Fruit fly (Drosophila melanogaster) whole organism, embryonic: ENCODE results near the gene CG13062.

ENCODE experiments used
- Atf3 ChIP-seq: fragments of 200-800 bp; sonication (Bioruptor generic); optimal IDR thresholded peaks from 3 replicates; lab custom pipeline; 2016; ENCODE audit warnings: missing biosample characterization, missing genetic modification characterization
- Bgb ChIP-seq: fragments of 200-800 bp; sonication (Bioruptor generic); IDR thresholded peaks from 2 replicates; pipeline ENCODE4 v1.3.6; 2022; ENCODE audit warnings: missing biosample characterization, missing genetic modification characterization; ENCODE audit not compliant: partially characterized antibody
- CG1024 ChIP-seq: fragments of 200-800 bp; sonication (Bioruptor generic); IDR thresholded peaks from 2 replicates; pipeline ENCODE4 v1.3.6; 2022; ENCODE audit warnings: missing biosample characterization, missing genetic modification characterization
- CG11504 ChIP-seq: fragments of 200-800 bp; sonication (Bioruptor generic); optimal IDR thresholded peaks from 3 replicates; lab custom pipeline; 2019; ENCODE audit warnings: missing biosample characterization, mild to moderate bottlenecking, missing genetic modification characterization, moderate library complexity
- CG11723 ChIP-seq: fragments of 200-800 bp; sonication (Bioruptor generic); optimal IDR thresholded peaks from 2 replicates; lab custom pipeline; 2017; ENCODE audit warnings: missing biosample characterization, mild to moderate bottlenecking, missing genetic modification characterization
- CG12071 ChIP-seq: fragments of 200-800 bp; sonication (Bioruptor generic); optimal IDR thresholded peaks from 3 replicates; lab custom pipeline; 2018; ENCODE audit warnings: missing biosample characterization, mild to moderate bottlenecking, missing genetic modification characterization
- CG12299 ChIP-seq: fragments of 200-800 bp; sonication (Bioruptor generic); optimal IDR thresholded peaks from 2 replicates; lab custom pipeline; 2018; ENCODE audit warnings: missing biosample characterization, mild to moderate bottlenecking, missing genetic modification characterization
- CG12659 ChIP-seq: fragments of 200-800 bp; sonication (Bioruptor generic); optimal IDR thresholded peaks from 3 replicates; lab custom pipeline; 2017; ENCODE audit warnings: mild to moderate bottlenecking, missing biosample characterization, missing genetic modification reagents, missing genetic modification characterization
- CG13123 ChIP-seq: fragments of 200-800 bp; sonication (Bioruptor generic); optimal IDR thresholded peaks from 2 replicates; lab custom pipeline; 2016; ENCODE audit warnings: missing biosample characterization, missing genetic modification characterization
- CG13775 ChIP-seq: fragments of 200-800 bp; sonication (Bioruptor generic); optimal IDR thresholded peaks from 3 replicates; lab custom pipeline; 2017; ENCODE audit warnings: missing biosample characterization, mild to moderate bottlenecking, missing genetic modification characterization
- CG15601 ChIP-seq: fragments of 200-800 bp; sonication (Bioruptor generic); optimal IDR thresholded peaks from 3 replicates; lab custom pipeline; 2019; ENCODE audit warnings: missing biosample characterization, mild to moderate bottlenecking, missing genetic modification characterization, moderate library complexity
- CG15696 ChIP-seq: fragments of 200-800 bp; sonication (Bioruptor generic); optimal IDR thresholded peaks from 2 replicates; lab custom pipeline; 2019; ENCODE audit warnings: missing biosample characterization, mild to moderate bottlenecking, missing genetic modification characterization, moderate library complexity
- CG17912 ChIP-seq: fragments of 200-800 bp; sonication (Bioruptor generic); optimal IDR thresholded peaks from 2 replicates; lab custom pipeline; 2018; ENCODE audit warnings: missing biosample characterization, mild to moderate bottlenecking, missing genetic modification characterization
- CG2120 ChIP-seq: fragments of 200-800 bp; sonication (Bioruptor generic); optimal IDR thresholded peaks from 3 replicates; lab custom pipeline; 2016; ENCODE audit warnings: missing biosample characterization, missing genetic modification characterization
- CG3281 ChIP-seq: fragments of 200-800 bp; sonication (Bioruptor generic); optimal IDR thresholded peaks from 3 replicates; lab custom pipeline; 2017; ENCODE audit warnings: missing biosample characterization, mild to moderate bottlenecking, missing genetic modification characterization
- CG33213 ChIP-seq: fragments of 200-800 bp; sonication (Bioruptor generic); optimal IDR thresholded peaks from 3 replicates; lab custom pipeline; 2016; ENCODE audit warnings: missing biosample characterization, missing genetic modification characterization
- CG42726 ChIP-seq: fragments of 200-800 bp; sonication (Bioruptor generic); IDR thresholded peaks from 2 replicates; pipeline ENCODE4 v1.3.6; 2022; ENCODE audit warnings: missing biosample characterization, missing genetic modification characterization; ENCODE audit not compliant: partially characterized antibody
- CG43689 ChIP-seq: fragments of 200-800 bp; sonication (Bioruptor generic); IDR thresholded peaks from 2 replicates; pipeline ENCODE4 v1.3.6; 2022; ENCODE audit warnings: missing biosample characterization, missing genetic modification characterization
- CG7357 ChIP-seq: fragments of 200-800 bp; sonication (Bioruptor generic); IDR thresholded peaks from 3 replicates; pipeline ENCODE4 v1.3.6; 2022; ENCODE audit warnings: missing biosample characterization, missing genetic modification characterization
- CG7786 ChIP-seq: fragments of 200-800 bp; sonication (Bioruptor generic); optimal IDR thresholded peaks from 2 replicates; lab custom pipeline; 2016; ENCODE audit warnings: missing biosample characterization, missing genetic modification characterization
- CG7963 ChIP-seq: fragments of 200-800 bp; sonication (Bioruptor generic); IDR thresholded peaks from 3 replicates; pipeline ENCODE4 v1.3.6; 2022; ENCODE audit warnings: missing biosample characterization, missing genetic modification characterization; ENCODE audit not compliant: partially characterized antibody
- CG8359 ChIP-seq: fragments of 200-800 bp; sonication (Bioruptor generic); optimal IDR thresholded peaks from 2 replicates; lab custom pipeline; 2017; ENCODE audit warnings: missing biosample characterization, mild to moderate bottlenecking, missing genetic modification characterization, borderline replicate concordance
- CG8924 ChIP-seq: fragments of 200-800 bp; optimal IDR thresholded peaks from 3 replicates; lab custom pipeline; 2019; ENCODE audit warnings: missing biosample characterization, mild to moderate bottlenecking, missing genetic modification characterization, moderate library complexity
- CG9876 ChIP-seq: fragments of 200-800 bp; sonication (Bioruptor generic); optimal IDR thresholded peaks from 2 replicates; lab custom pipeline; 2016; ENCODE audit warnings: missing biosample characterization, missing genetic modification characterization
- Camta ChIP-seq: fragments of 200-800 bp; sonication (Bioruptor generic); optimal IDR thresholded peaks from 2 replicates; lab custom pipeline; 2016; ENCODE audit warnings: missing biosample characterization, missing genetic modification characterization
- Eip74EF ChIP-seq, 2 experiments: fragments of 200-800 bp in 1 of 2; fragments of >200 bp in 1 of 2; sonication (Bioruptor generic) in 1 of 2; optimal IDR thresholded peaks; 2 replicates each; lab custom pipeline; 2017 to 2019; ENCODE audit warnings: missing biosample characterization in 2 of 2, missing genetic modification characterization in 2 of 2, mild to moderate bottlenecking in 1 of 2, moderate library complexity in 1 of 2
- Elba2 ChIP-seq: fragments of 200-800 bp; sonication (Bioruptor generic); optimal IDR thresholded peaks from 3 replicates; lab custom pipeline; 2016; ENCODE audit warnings: missing biosample characterization, missing genetic modification characterization
- Kr ChIP-seq: fragments of 200-800 bp; sonication (Bioruptor generic); optimal IDR thresholded peaks from 2 replicates; lab custom pipeline; 2017; ENCODE audit warnings: missing biosample characterization, mild to moderate bottlenecking, missing genetic modification characterization
- Med ChIP-seq: fragments of 200-800 bp; sonication (Bioruptor generic); peaks from one replicate; lab custom pipeline; 2016; ENCODE audit warnings: missing biosample characterization, missing genetic modification characterization, mild to moderate bottlenecking, inconsistent platforms, moderate library complexity
- Myb ChIP-seq: fragments of 200-800 bp; sonication (Bioruptor generic); optimal IDR thresholded peaks from 2 replicates; lab custom pipeline; 2016; ENCODE audit warnings: missing biosample characterization, missing genetic modification characterization
- Rfx ChIP-seq: fragments of 200-800 bp; sonication (Bioruptor generic); IDR thresholded peaks from 2 replicates; pipeline ENCODE4 v1.3.6; 2022; ENCODE audit warnings: missing biosample characterization, missing genetic modification characterization
- ab ChIP-seq: fragments of 200-800 bp; sonication (Bioruptor generic); optimal IDR thresholded peaks from 2 replicates; lab custom pipeline; 2016; ENCODE audit warnings: missing biosample characterization, missing genetic modification characterization
- caup ChIP-seq: fragments of 200-800 bp; sonication (Bioruptor generic); optimal IDR thresholded peaks from 3 replicates; lab custom pipeline; 2017; ENCODE audit warnings: missing biosample characterization, mild to moderate bottlenecking, missing genetic modification characterization, moderate library complexity; ENCODE audit not compliant: severe bottlenecking
- chn ChIP-seq: fragments of 200-800 bp; sonication (Bioruptor generic); optimal IDR thresholded peaks from 2 replicates; lab custom pipeline; 2016; ENCODE audit warnings: missing biosample characterization, missing genetic modification characterization
- crol ChIP-seq: fragments of 200-800 bp; sonication (Bioruptor generic); IDR thresholded peaks from 2 replicates; pipeline ENCODE4 v1.3.6; 2022; ENCODE audit warnings: missing biosample characterization, missing genetic modification characterization
- emc ChIP-seq: fragments of 200-800 bp; sonication (Bioruptor generic); optimal IDR thresholded peaks from 2 replicates; lab custom pipeline; 2016; ENCODE audit warnings: missing biosample characterization, missing genetic modification characterization
- fd3F ChIP-seq: fragments of 200-800 bp; sonication (Bioruptor generic); optimal IDR thresholded peaks from 2 replicates; lab custom pipeline; 2018; ENCODE audit warnings: missing biosample characterization, mild to moderate bottlenecking, missing genetic modification characterization, moderate library complexity
- fu2 ChIP-seq: fragments of 200-800 bp; sonication (Bioruptor generic); optimal IDR thresholded peaks from 2 replicates; lab custom pipeline; 2016; ENCODE audit warnings: missing biosample characterization, missing genetic modification characterization
- gem ChIP-seq: fragments of 200-800 bp; sonication (Bioruptor generic); optimal IDR thresholded peaks from 2 replicates; lab custom pipeline; 2019; ENCODE audit warnings: missing biosample characterization, mild to moderate bottlenecking, missing genetic modification characterization, moderate library complexity
- gfzf ChIP-seq: fragments of 200-800 bp; sonication (Bioruptor generic); optimal IDR thresholded peaks from 2 replicates; lab custom pipeline; 2016; ENCODE audit warnings: missing biosample characterization, mild to moderate bottlenecking, missing genetic modification characterization, moderate library complexity
- lola ChIP-seq, 3 experiments: fragments of >200 bp in 2 of 3; fragments of 200-800 bp in 1 of 3; sonication (Bioruptor generic) in 1 of 3; optimal IDR thresholded peaks; 2 replicates each; lab custom pipeline; 2017 to 2019; ENCODE audit warnings: missing biosample characterization in 3 of 3, missing genetic modification characterization in 3 of 3, mild to moderate bottlenecking in 1 of 3, moderate library complexity in 1 of 3
- mam ChIP-seq: fragments of 200-800 bp; sonication (Bioruptor generic); optimal IDR thresholded peaks from 3 replicates; lab custom pipeline; 2016; ENCODE audit warnings: missing biosample characterization, missing genetic modification characterization
- onecut ChIP-seq: fragments of 200-800 bp; sonication (Bioruptor generic); IDR thresholded peaks from 2 replicates; pipeline ENCODE4 v1.3.6; 2022; ENCODE audit warnings: missing biosample characterization, missing genetic modification characterization
- pb ChIP-seq: fragments of 200-800 bp; sonication (Bioruptor generic); optimal IDR thresholded peaks from 3 replicates; lab custom pipeline; 2016; ENCODE audit warnings: missing biosample characterization, missing genetic modification characterization
- pita ChIP-seq: fragments of 200-800 bp; sonication (Bioruptor generic); optimal IDR thresholded peaks from 2 replicates; lab custom pipeline; 2017; ENCODE audit warnings: missing biosample characterization, mild to moderate bottlenecking, missing genetic modification characterization
- psq ChIP-seq: fragments of 200-800 bp; sonication (Bioruptor generic); optimal IDR thresholded peaks from 2 replicates; lab custom pipeline; 2017; ENCODE audit warnings: missing biosample characterization, missing genetic modification characterization
- pum ChIP-seq: fragments of 200-800 bp; sonication (Bioruptor generic); optimal IDR thresholded peaks from 2 replicates; lab custom pipeline; 2016; ENCODE audit warnings: missing biosample characterization, missing genetic modification characterization
- sd ChIP-seq: fragments of 200-800 bp; sonication (Bioruptor generic); optimal IDR thresholded peaks from 3 replicates; lab custom pipeline; 2018; ENCODE audit warnings: missing biosample characterization, mild to moderate bottlenecking, missing genetic modification characterization, moderate library complexity
- seq ChIP-seq: fragments of 200-800 bp; sonication (Bioruptor generic); IDR thresholded peaks from 2 replicates; pipeline ENCODE4 v1.3.6; 2022; ENCODE audit warnings: missing biosample characterization, missing genetic modification characterization
- tx ChIP-seq: fragments of 200-800 bp; sonication (Bioruptor generic); optimal IDR thresholded peaks from 2 replicates; lab custom pipeline; 2016; ENCODE audit warnings: missing biosample characterization, missing genetic modification characterization
- zfh2 ChIP-seq: fragments of 200-800 bp; sonication (Bioruptor generic); optimal IDR thresholded peaks from 2 replicates; lab custom pipeline; 2016; ENCODE audit warnings: missing biosample characterization, missing genetic modification characterization

CG13062 gene

DNA sequence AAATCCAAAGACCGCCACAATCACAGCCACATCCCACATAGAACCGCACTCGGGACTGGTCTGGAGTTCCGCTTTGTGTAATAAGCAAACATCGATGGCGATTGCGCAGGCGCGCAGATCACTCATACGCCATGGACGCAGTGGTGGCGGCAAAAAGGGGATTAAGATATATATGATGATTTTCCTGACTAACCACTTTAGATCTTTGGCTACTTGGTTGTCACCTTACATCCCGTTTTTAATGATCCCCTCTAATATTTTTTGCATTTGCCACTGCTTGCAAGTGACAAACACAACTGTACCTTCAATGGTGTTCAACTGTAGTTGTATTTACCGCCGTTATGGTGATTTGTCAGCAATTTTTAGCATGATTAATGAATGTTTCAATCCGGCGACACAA is 4.1 kb upstream of the CG13062 start (continued):
- TF ChIP-seq CG11504 (tag; lab: Kevin White, UChicago): no peak
- TF ChIP-seq psq (GFP tag; lab: Kevin White, UChicago): no peak
- no peak for TF ChIP-seq CG9876 (GFP tag; lab: Kevin White, UChicago)
- no peak for TF ChIP-seq Camta (GFP tag; lab: Kevin White, UChicago)
- TF ChIP-seq seq (GFP tag; lab: Robert Waterston, UW): no peak
- no peak for TF ChIP-seq CG1024
- peak; percentile 11 for TF ChIP-seq caup (GFP tag; lab: Kevin White, UChicago)
- TF ChIP-seq CG7357 (GFP tag; lab: Robert Waterston, UW): no peak
- TF ChIP-seq CG3281: peak; percentile 27
- TF ChIP-seq CG13775: no peak
- TF ChIP-seq CG17912 (GFP tag; lab: Kevin White, UChicago): no peak
- no peak for TF ChIP-seq Bgb (GFP tag; lab: Robert Waterston, UW)
- TF ChIP-seq CG11723 (GFP tag; lab: Kevin White, UChicago): no peak
- TF ChIP-seq CG7786: no peak
- TF ChIP-seq pita (GFP tag; lab: Kevin White, UChicago): no peak
- TF ChIP-seq fu2 (GFP tag; lab: Kevin White, UChicago): no peak
- peak; percentile 76 for TF ChIP-seq zfh2 (GFP tag; lab: Kevin White, UChicago)
- no peak for TF ChIP-seq CG8359 (GFP tag; lab: Kevin White, UChicago)
- no peak for TF ChIP-seq sd
- no peak for TF ChIP-seq pum (GFP tag; lab: Kevin White, UChicago)
- TF ChIP-seq ab: no peak
- no peak for TF ChIP-seq CG12299
- no peak for TF ChIP-seq lola (GFP tag; optimal IDR thresholded peaks at IDR 0.05; lab: Kevin White, UChicago)
- TF ChIP-seq emc: no peak
- no peak for TF ChIP-seq Eip74EF (GFP tag; optimal IDR thresholded peaks at IDR 0.05; lab: Kevin White, UChicago)
- TF ChIP-seq gem (tag; lab: Kevin White, UChicago): peak; percentile 35
- no peak for TF ChIP-seq CG43689
- TF ChIP-seq Atf3 (GFP tag; lab: Kevin White, UChicago): no peak
- TF ChIP-seq Myb (GFP tag; lab: Kevin White, UChicago): peak; percentile 38
- no peak for TF ChIP-seq chn
- peak; percentile 32 for TF ChIP-seq mam (GFP tag; lab: Kevin White, UChicago)
- TF ChIP-seq Med (GFP tag; lab: Kevin White, UChicago): peak; percentile 86
- no peak for TF ChIP-seq CG33213 (GFP tag; lab: Kevin White, UChicago)
- peak; percentile 67 for TF ChIP-seq CG2120
- no peak for TF ChIP-seq crol (GFP tag; lab: Robert Waterston, UW)
- TF ChIP-seq Elba2: no peak
- TF ChIP-seq CG15696 (tag; lab: Kevin White, UChicago): no peak
- no peak for TF ChIP-seq CG12659 (GFP tag; lab: Kevin White, UChicago)
- no peak for TF ChIP-seq Kr (GFP tag; lab: Kevin White, UChicago)
- no peak for TF ChIP-seq CG15601 (tag; lab: Kevin White, UChicago)
- TF ChIP-seq Rfx (GFP tag; lab: Robert Waterston, UW): peak; percentile 71
- TF ChIP-seq tx (GFP tag; lab: Kevin White, UChicago): no peak
- TF ChIP-seq CG42726 (GFP tag; lab: Robert Waterston, UW): no peak
- no peak for TF ChIP-seq CG12071 (GFP tag; lab: Kevin White, UChicago)
- TF ChIP-seq CG7963 (GFP tag; lab: Robert Waterston, UW): no peak
- no peak for TF ChIP-seq gfzf (GFP tag; lab: Kevin White, UChicago)
- no peak for TF ChIP-seq onecut
- no peak for TF ChIP-seq CG13123 (GFP tag; lab: Kevin White, UChicago)
- TF ChIP-seq pb (GFP tag; lab: Kevin White, UChicago): no peak
- no peak for TF ChIP-seq fd3F (GFP tag; lab: Kevin White, UChicago)
- no peak for TF ChIP-seq CG8924
